Worm (Caenorhabditis elegans): ENCODE data around the gene ufd-3.

- TF ChIP-seq pha-4 (tag; optimal IDR thresholded peaks at IDR 0.05) (no peak), mab-5 (tag; optimal IDR thresholded peaks at IDR 0.05) (no peak), sptf-1 (tag; optimal IDR thresholded peaks at IDR 0.05) (no peak), lsy-2 (tag; optimal IDR thresholded peaks at IDR 0.05) (no peak), ztf-11 (tag; optimal IDR thresholded peaks at IDR 0.05) (no peak), mep-1 (tag; optimal IDR thresholded peaks at IDR 0.05) (no peak), nhr-237 (tag; optimal IDR thresholded peaks at IDR 0.05) (no peak), unc-120 (tag; optimal IDR thresholded peaks at IDR 0.05; ENCODE audit: poor library complexity, severe bottlenecking) (no peak)
Measured at ce11 chrII:9904459-9904858, 36.1 kb upstream of the ufd-3 start.

All from whole organism, mixed stage, embryonic.